Worm (Caenorhabditis elegans) whole organism, L2 larva: ENCODE measurements around the gene ykt-6.

ENCODE experiments used
- alr-1 ChIP-seq: fragments of 150-350 bp; optimal IDR thresholded peaks from 2 replicates; lab custom pipeline; 2014; ENCODE audit warnings: missing biosample characterization, missing genetic modification characterization
- aly-2 ChIP-seq: fragments of 150-350 bp; optimal IDR thresholded peaks from 2 replicates; lab custom pipeline; 2014; ENCODE audit warnings: missing biosample characterization, missing genetic modification characterization
- ceh-16 ChIP-seq: fragments of 150-350 bp; optimal IDR thresholded peaks from 2 replicates; lab custom pipeline; 2014; ENCODE audit warnings: missing biosample characterization, missing genetic modification characterization
- gmeb-1 ChIP-seq: fragments of 150-350 bp; optimal IDR thresholded peaks from 2 replicates; lab custom pipeline; 2014; ENCODE audit warnings: missing biosample characterization, missing genetic modification characterization
- mab-5 ChIP-seq: fragments of 150-350 bp; optimal IDR thresholded peaks from 2 replicates; lab custom pipeline; 2014; ENCODE audit warnings: missing biosample characterization, missing genetic modification characterization
- mdl-1 ChIP-seq, 2 experiments: fragments of 150-350 bp in 1 of 2; sonication (generic microtip) in 1 of 2; optimal IDR thresholded peaks; 2 replicates each; lab custom pipeline; 2017; ENCODE audit warnings: missing biosample characterization in 2 of 2, missing genetic modification characterization in 2 of 2
- nhr-10 ChIP-seq: sonication (generic microtip); optimal IDR thresholded peaks from 2 replicates; lab custom pipeline; 2017; ENCODE audit warnings: missing biosample characterization, missing genetic modification characterization
- nhr-11 ChIP-seq: fragments of 150-350 bp; optimal IDR thresholded peaks from 2 replicates; lab custom pipeline; 2014; ENCODE audit warnings: missing biosample characterization, missing genetic modification characterization
- nhr-12 ChIP-seq: fragments of 150-350 bp; optimal IDR thresholded peaks from 2 replicates; lab custom pipeline; 2014; ENCODE audit warnings: missing biosample characterization, missing genetic modification characterization
- nhr-77 ChIP-seq: fragments of 150-350 bp; optimal IDR thresholded peaks from 2 replicates; lab custom pipeline; 2014; ENCODE audit warnings: missing biosample characterization, missing genetic modification characterization
- snpc-4 ChIP-seq: fragments of 150-350 bp; optimal IDR thresholded peaks from 2 replicates; lab custom pipeline; 2014; ENCODE audit warnings: missing biosample characterization, missing genetic modification characterization
- unc-39 ChIP-seq: fragments of 150-350 bp; optimal IDR thresholded peaks from 2 replicates; lab custom pipeline; 2014; ENCODE audit warnings: missing biosample characterization, missing genetic modification characterization

- no peak for TF ChIP-seq mdl-1 (tag; optimal IDR thresholded peaks at IDR 0.05; lab: Kevin White, UChicago)
- no peak for TF ChIP-seq ceh-16 (tag; lab: Kevin White, UChicago)
- TF ChIP-seq snpc-4: no peak
- TF ChIP-seq nhr-77: no peak
- no peak for TF ChIP-seq unc-39 (tag; lab: Kevin White, UChicago)
- TF ChIP-seq nhr-11 (tag; lab: Kevin White, UChicago): no peak
- TF ChIP-seq nhr-12: no peak
- TF ChIP-seq mab-5 (tag; lab: Kevin White, UChicago): no peak
- no peak for TF ChIP-seq gmeb-1 (tag; lab: Kevin White, UChicago)
- TF ChIP-seq aly-2: no peak
- TF ChIP-seq alr-1: no peak
- TF ChIP-seq nhr-10: no peak
Observed at ce11 chrIII:7253669-7254068, 33.7 kb downstream of the ykt-6 start.
